Fruit fly (Drosophila melanogaster) whole organism, wandering third instar larva: ENCODE results near the gene AstC.

ENCODE experiments used
- CG9705 ChIP-seq: fragments of 200-800 bp; sonication (Bioruptor generic); optimal IDR thresholded peaks from 2 replicates; lab custom pipeline; 2018; ENCODE audit warnings: missing biosample characterization, mild to moderate bottlenecking, missing genetic modification characterization
- N ChIP-seq: fragments of >200 bp; optimal IDR thresholded peaks from 2 replicates; lab custom pipeline; 2018; ENCODE audit warnings: missing biosample characterization, missing external identifiers, missing genetic modification characterization
- OdsH ChIP-seq: fragments of 200-800 bp; sonication (Bioruptor generic); optimal IDR thresholded peaks from 2 replicates; lab custom pipeline; 2016; ENCODE audit warnings: missing biosample characterization, mild to moderate bottlenecking, missing genetic modification characterization
- Vsx2 ChIP-seq: fragments of 200-300, 225-300 bp; sonication (Bioruptor generic); optimal IDR thresholded peaks from 2 replicates; lab custom pipeline; 2018; ENCODE audit warnings: missing biosample characterization, missing genetic modification characterization; ENCODE audit not compliant: partially characterized antibody
- dmrt93B ChIP-seq: fragments of 200-800 bp; sonication (Bioruptor generic); optimal IDR thresholded peaks from 2 replicates; lab custom pipeline; 2018; ENCODE audit warnings: missing biosample characterization, mild to moderate bottlenecking, missing genetic modification characterization
- dsf ChIP-seq: sonication (Bioruptor generic); optimal IDR thresholded peaks from 2 replicates; lab custom pipeline; 2016; ENCODE audit warnings: missing biosample characterization, missing genetic modification characterization, borderline replicate concordance
- fru ChIP-seq: fragments of 200-800 bp; sonication (Bioruptor generic); optimal IDR thresholded peaks from 3 replicates; lab custom pipeline; 2016; ENCODE audit warnings: missing biosample characterization, mild to moderate bottlenecking, missing genetic modification characterization
- psq ChIP-seq: fragments of 200-800 bp; sonication (Bioruptor generic); optimal IDR thresholded peaks from 3 replicates; lab custom pipeline; 2017; ENCODE audit warnings: missing biosample characterization, mild to moderate bottlenecking, missing genetic modification characterization, moderate library complexity

DNA sequence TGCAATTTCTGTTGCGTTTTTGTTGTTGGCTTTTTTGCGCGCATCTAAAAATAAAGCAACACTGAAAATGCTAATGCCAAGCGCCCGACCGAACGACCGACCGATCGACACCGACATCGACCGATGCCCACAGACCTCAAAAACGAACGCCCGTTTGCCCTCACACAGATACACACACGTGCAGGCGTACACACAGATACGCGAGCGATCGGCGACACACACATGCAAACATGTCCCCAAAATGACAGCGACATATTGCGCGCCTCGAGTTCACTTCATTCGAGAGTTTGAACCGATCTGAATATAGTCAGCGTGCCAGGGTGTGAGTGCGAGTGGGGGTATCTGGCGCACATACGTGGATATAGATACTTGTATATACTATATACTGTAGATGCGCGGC, 20.0 kb downstream of the AstC start:
- no peak for TF ChIP-seq psq (GFP tag; lab: Kevin White, UChicago)
- TF ChIP-seq CG9705 (GFP tag; lab: Kevin White, UChicago): no peak
- TF ChIP-seq OdsH: no peak
- no peak for TF ChIP-seq dsf (GFP tag; lab: Kevin White, UChicago)
- no peak for TF ChIP-seq N (GFP tag; lab: Kevin White, UChicago)
- no peak for TF ChIP-seq dmrt93B (GFP tag; lab: Kevin White, UChicago)
- no peak for TF ChIP-seq Vsx2 (GFP tag; lab: Kevin White, UChicago)
- no peak for TF ChIP-seq fru
